Fruit fly (Drosophila melanogaster) whole organism, wandering third instar larva: Measurements from ENCODE around the gene Hexim.

ENCODE experiments used
- CG9705 ChIP-seq: fragments of 200-800 bp; sonication (Bioruptor generic); optimal IDR thresholded peaks from 2 replicates; lab custom pipeline; 2018; ENCODE audit warnings: missing biosample characterization, mild to moderate bottlenecking, missing genetic modification characterization
- psq ChIP-seq: fragments of 200-800 bp; sonication (Bioruptor generic); optimal IDR thresholded peaks from 3 replicates; lab custom pipeline; 2017; ENCODE audit warnings: missing biosample characterization, mild to moderate bottlenecking, missing genetic modification characterization, moderate library complexity
- sage ChIP-seq: fragments of 200-800 bp; sonication (Bioruptor generic); optimal IDR thresholded peaks from 2 replicates; lab custom pipeline; 2016; ENCODE audit warnings: missing biosample characterization, mild to moderate bottlenecking, missing genetic modification characterization

DNA sequence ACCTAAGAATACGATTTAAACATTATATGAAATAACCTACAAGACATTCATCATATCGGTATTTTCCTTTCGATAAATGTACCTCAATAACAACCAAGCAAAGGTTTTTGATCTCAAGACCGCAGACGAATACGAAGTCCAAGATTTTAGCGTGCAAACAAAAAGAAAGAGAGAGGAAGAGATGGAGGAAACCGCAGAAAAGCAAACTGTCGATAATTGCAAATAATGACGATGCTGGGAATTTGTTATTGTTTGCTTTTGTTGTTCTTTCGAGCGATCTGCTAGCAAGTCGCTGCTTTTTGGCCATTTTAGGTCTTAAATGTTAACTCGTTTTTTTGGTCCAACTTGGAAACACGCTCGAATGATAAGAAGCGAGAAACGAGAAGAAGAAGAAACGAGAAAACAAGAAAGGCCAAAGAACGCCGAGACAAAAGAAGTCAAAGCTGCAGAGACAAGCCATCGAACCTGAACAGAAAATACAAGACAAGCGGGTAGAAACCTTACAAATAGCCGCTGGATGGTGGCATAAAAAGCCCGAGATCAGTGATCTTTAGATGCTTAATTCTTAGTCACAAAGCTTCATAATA is 8.1 kb upstream of the Hexim start:
- TF ChIP-seq psq (peak; percentile 97), sage (no peak), CG9705 (GFP tag; lab: Kevin White, UChicago) (no peak)
